Worm (Caenorhabditis elegans): ENCODE results near the gene sel-11.

DNA sequence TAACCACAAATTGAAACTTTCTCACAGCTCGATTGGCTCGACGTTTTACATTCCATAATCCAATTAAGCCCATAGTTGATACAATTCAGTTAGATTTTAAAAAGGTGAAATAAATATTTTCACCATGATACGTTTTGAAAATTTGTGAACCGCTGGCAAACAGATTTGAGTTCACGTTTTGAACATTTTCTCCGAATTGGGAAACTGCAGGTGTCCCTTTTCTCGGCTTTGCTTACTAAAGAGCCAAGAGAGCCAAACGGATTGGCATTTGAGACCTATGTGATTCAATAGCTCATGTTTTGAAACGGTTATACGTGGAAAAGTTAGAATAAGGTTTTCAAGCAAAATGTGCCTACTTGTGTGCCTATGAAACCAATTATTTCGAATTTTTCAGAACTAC is 30.2 kb upstream of the sel-11 start, which contains the start of gene spe-42:
- TF ChIP-seq eyg-1 (tag; optimal IDR thresholded peaks at IDR 0.05) = no peak
- no peak for TF ChIP-seq unc-86 (tag; optimal IDR thresholded peaks at IDR 0.05)
- no peak for TF ChIP-seq C08G9.2 (tag; optimal IDR thresholded peaks at IDR 0.05)
- TF ChIP-seq ttx-3 (tag; optimal IDR thresholded peaks at IDR 0.05) = no peak
- no peak for TF ChIP-seq C38D4.7 (GFP tag; optimal IDR thresholded peaks at IDR 0.05)
- TF ChIP-seq unc-3 (GFP tag; conservative IDR thresholded peaks at IDR 0.05) = no peak
- no peak for TF ChIP-seq unc-3 (tag; optimal IDR thresholded peaks at IDR 0.05)
- TF ChIP-seq fkh-10 (GFP tag; optimal IDR thresholded peaks at IDR 0.05) = no peak
- TF ChIP-seq pha-4 (tag; optimal IDR thresholded peaks at IDR 0.05) = no peak
- TF ChIP-seq hlh-15 (tag; optimal IDR thresholded peaks at IDR 0.05) = no peak
- no peak for TF ChIP-seq hlh-8 (tag; optimal IDR thresholded peaks at IDR 0.05)
- TF ChIP-seq ceh-19 (GFP tag; optimal IDR thresholded peaks at IDR 0.05) = no peak
- TF ChIP-seq ceh-2 (tag; optimal IDR thresholded peaks at IDR 0.05) = no peak
- TF ChIP-seq nfya-1 (tag; optimal IDR thresholded peaks at IDR 0.05) = no peak
